Worm (Caenorhabditis elegans): ENCODE measurements around the gene F11A5.5.
A peak's percentile ranks its signal among the peaks of the same experiment; 100 is the strongest.

- TF ChIP-seq ces-1 (GFP tag; optimal IDR thresholded peaks at IDR 0.05), result no peak
- peak; percentile 30 for TF ChIP-seq blmp-1 (tag; optimal IDR thresholded peaks at IDR 0.05)
- peak in 1 of 2 experiments; percentile 9 for TF ChIP-seq lin-35 (GFP tag; optimal IDR thresholded peaks at IDR 0.05)
Measured at ce11 chrV:16218972-16219757, 21.0 kb downstream of the F11A5.5 start, which contains the start of gene glc-1.

All from whole organism, L1 larva.